Fruit fly (Drosophila melanogaster) whole organism, wandering third instar larva: ENCODE results near the gene CG33688.
A peak's percentile ranks its signal among the peaks of the same experiment; 100 is the strongest.

ENCODE experiments used
- CG32264 ChIP-seq: fragments of 200-800 bp; sonication (Bioruptor generic); optimal IDR thresholded peaks from 2 replicates; lab custom pipeline; 2016; ENCODE audit warnings: missing biosample characterization, missing genetic modification characterization
- CG9705 ChIP-seq: fragments of 200-800 bp; sonication (Bioruptor generic); optimal IDR thresholded peaks from 2 replicates; lab custom pipeline; 2018; ENCODE audit warnings: missing biosample characterization, mild to moderate bottlenecking, missing genetic modification characterization
- Dfd ChIP-seq: fragments of >200 bp; optimal IDR thresholded peaks from 2 replicates; lab custom pipeline; 2017; ENCODE audit warnings: missing biosample characterization, missing genetic modification characterization
- Dif ChIP-seq: fragments of 200-275, 200-300 bp; sonication (Bioruptor generic); optimal IDR thresholded peaks from 2 replicates; lab custom pipeline; 2018; ENCODE audit warnings: missing biosample characterization, missing genetic modification characterization; ENCODE audit not compliant: partially characterized antibody
- GATAd ChIP-seq: sonication (Bioruptor generic); optimal IDR thresholded peaks from 2 replicates; lab custom pipeline; 2016; ENCODE audit warnings: missing biosample characterization, missing genetic modification characterization
- Hnf4 ChIP-seq: fragments of 200-800 bp; sonication (Bioruptor generic); optimal IDR thresholded peaks from 2 replicates; lab custom pipeline; 2016; ENCODE audit warnings: missing biosample characterization, mild to moderate bottlenecking, missing genetic modification characterization
- Hr83 ChIP-seq: fragments of 200-300 bp; sonication (Bioruptor generic); optimal IDR thresholded peaks from 2 replicates; lab custom pipeline; 2016; ENCODE audit warnings: missing biosample characterization, mild to moderate bottlenecking, missing genetic modification characterization, moderate library complexity; ENCODE audit not compliant: poor library complexity, severe bottlenecking
- Jra ChIP-seq: sonication (Bioruptor generic); optimal IDR thresholded peaks from 2 replicates; lab custom pipeline; 2016; ENCODE audit warnings: missing biosample characterization, missing genetic modification characterization
- Myc ChIP-seq: fragments of >200 bp; optimal IDR thresholded peaks from 2 replicates; lab custom pipeline; 2017
- N ChIP-seq: fragments of >200 bp; optimal IDR thresholded peaks from 2 replicates; lab custom pipeline; 2018; ENCODE audit warnings: missing biosample characterization, missing external identifiers, missing genetic modification characterization
- OdsH ChIP-seq: fragments of 200-800 bp; sonication (Bioruptor generic); optimal IDR thresholded peaks from 2 replicates; lab custom pipeline; 2016; ENCODE audit warnings: missing biosample characterization, mild to moderate bottlenecking, missing genetic modification characterization
- Rel ChIP-seq, 2 experiments: fragments of 200-800 bp; sonication (Bioruptor generic) in 1 of 2; optimal IDR thresholded peaks; 2 replicates in 1 of 2; 3 replicates in 1 of 2; lab custom pipeline; 2016 to 2019; ENCODE audit warnings: mild to moderate bottlenecking in 2 of 2, missing biosample characterization in 2 of 2, missing genetic modification characterization in 2 of 2, moderate library complexity in 1 of 2
- Vsx2 ChIP-seq: fragments of 200-300, 225-300 bp; sonication (Bioruptor generic); optimal IDR thresholded peaks from 2 replicates; lab custom pipeline; 2018; ENCODE audit warnings: missing biosample characterization, missing genetic modification characterization; ENCODE audit not compliant: partially characterized antibody
- br ChIP-seq: fragments of 200-800 bp; sonication (Bioruptor generic); optimal IDR thresholded peaks from 2 replicates; lab custom pipeline; 2016; ENCODE audit warnings: missing biosample characterization, missing genetic modification characterization
- brk ChIP-seq: fragments of 200-800 bp; sonication (Bioruptor generic); optimal IDR thresholded peaks from 2 replicates; lab custom pipeline; 2016; ENCODE audit warnings: missing biosample characterization, mild to moderate bottlenecking, missing genetic modification characterization
- dl ChIP-seq, 2 experiments: fragments of 175-275, 200-275 bp in 1 of 2; fragments of 200-275 bp in 1 of 2; sonication (Bioruptor generic); optimal IDR thresholded peaks; lab custom pipeline; 2018; ENCODE audit warnings: mild to moderate bottlenecking in 2 of 2, missing biosample characterization in 2 of 2, missing genetic modification characterization in 2 of 2, moderate library complexity in 2 of 2; ENCODE audit not compliant: partially characterized antibody in 2 of 2, insufficient read depth in 1 of 2
- dmrt93B ChIP-seq: fragments of 200-800 bp; sonication (Bioruptor generic); optimal IDR thresholded peaks from 2 replicates; lab custom pipeline; 2018; ENCODE audit warnings: missing biosample characterization, mild to moderate bottlenecking, missing genetic modification characterization
- dsf ChIP-seq: sonication (Bioruptor generic); optimal IDR thresholded peaks from 2 replicates; lab custom pipeline; 2016; ENCODE audit warnings: missing biosample characterization, missing genetic modification characterization, borderline replicate concordance
- ey ChIP-seq: fragments of 200-800 bp; sonication (Bioruptor generic); optimal IDR thresholded peaks from 2 replicates; lab custom pipeline; 2016; ENCODE audit warnings: missing biosample characterization, missing genetic modification characterization
- foxo ChIP-seq, 2 experiments: fragments of 200-800 bp; sonication (Bioruptor generic); optimal IDR thresholded peaks; 2 replicates in 1 of 2; 3 replicates in 1 of 2; lab custom pipeline; 2016 to 2017; ENCODE audit warnings: missing biosample characterization in 2 of 2, missing genetic modification characterization in 2 of 2
- fru ChIP-seq: fragments of 200-800 bp; sonication (Bioruptor generic); optimal IDR thresholded peaks from 3 replicates; lab custom pipeline; 2016; ENCODE audit warnings: missing biosample characterization, mild to moderate bottlenecking, missing genetic modification characterization
- h ChIP-seq: fragments of 200-800 bp; sonication (Bioruptor generic); optimal IDR thresholded peaks from 3 replicates; lab custom pipeline; 2016; ENCODE audit warnings: missing biosample characterization, mild to moderate bottlenecking, missing genetic modification characterization
- jim ChIP-seq: fragments of 175-275, 200-325 bp; sonication (Bioruptor generic); optimal IDR thresholded peaks from 2 replicates; lab custom pipeline; 2016; ENCODE audit warnings: missing biosample characterization, mild to moderate bottlenecking, missing genetic modification characterization
- psq ChIP-seq: fragments of 200-800 bp; sonication (Bioruptor generic); optimal IDR thresholded peaks from 3 replicates; lab custom pipeline; 2017; ENCODE audit warnings: missing biosample characterization, mild to moderate bottlenecking, missing genetic modification characterization, moderate library complexity
- rgr ChIP-seq: fragments of 200-800 bp; sonication (Bioruptor generic); optimal IDR thresholded peaks from 3 replicates; lab custom pipeline; 2016; ENCODE audit warnings: missing biosample characterization, mild to moderate bottlenecking, missing genetic modification characterization
- sage ChIP-seq: fragments of 200-800 bp; sonication (Bioruptor generic); optimal IDR thresholded peaks from 2 replicates; lab custom pipeline; 2016; ENCODE audit warnings: missing biosample characterization, mild to moderate bottlenecking, missing genetic modification characterization
- sv ChIP-seq: fragments of 200-800 bp; sonication (Bioruptor generic); optimal IDR thresholded peaks from 3 replicates; lab custom pipeline; 2016; ENCODE audit warnings: missing biosample characterization, missing genetic modification characterization
- tai ChIP-seq: sonication (Bioruptor generic); optimal IDR thresholded peaks from 2 replicates; lab custom pipeline; 2016; ENCODE audit warnings: missing biosample characterization, missing genetic modification characterization
- usp ChIP-seq: fragments of >200 bp; optimal IDR thresholded peaks from 2 replicates; lab custom pipeline; 2017; ENCODE audit warnings: missing biosample characterization, missing genetic modification characterization
- woc ChIP-seq: sonication (Bioruptor generic); optimal IDR thresholded peaks from 2 replicates; lab custom pipeline; 2016; ENCODE audit warnings: missing biosample characterization, mild to moderate bottlenecking, missing genetic modification characterization

CG33688 gene

dm6 chr3L:16157251-16158190, 41.5 kb upstream of the CG33688 start:
- TF ChIP-seq CG9705 (GFP tag; lab: Kevin White, UChicago) (no peak), brk (GFP tag; lab: Kevin White, UChicago) (no peak), woc (GFP tag; lab: Kevin White, UChicago) (peak; percentile 12), fru (peak; percentile 23), ey (GFP tag; lab: Kevin White, UChicago) (peak; percentile 20), usp (GFP tag; lab: Kevin White, UChicago) (no peak), Dfd (GFP tag; lab: Kevin White, UChicago) (peak; percentile 23), rgr (peak; percentile 19), Vsx2 (GFP tag; lab: Kevin White, UChicago) (no peak), dl (GFP tag; optimal IDR thresholded peaks at IDR 0.05; lab: Kevin White, UChicago; ENCODE audit: insufficient read depth in 1 of 2, partially characterized antibody in 2 of 2) (no peak), sv (GFP tag; lab: Kevin White, UChicago) (peak; percentile 20), OdsH (GFP tag; lab: Kevin White, UChicago) (peak; percentile 15), Hnf4 (GFP tag; lab: Kevin White, UChicago) (peak; percentile 47), Jra (GFP tag; lab: Kevin White, UChicago) (no peak), tai (GFP tag; lab: Kevin White, UChicago) (peak; percentile 52), h (GFP tag; lab: Kevin White, UChicago) (peak; percentile 50), dmrt93B (GFP tag; lab: Kevin White, UChicago) (no peak), foxo (GFP tag; optimal IDR thresholded peaks at IDR 0.05; lab: Kevin White, UChicago) (peak in 1 of 2 experiments; percentile 49)

dm6 chr3L:16158322-16158721, 40.7 kb upstream of the CG33688 start:
- TF ChIP-seq dl (GFP tag; optimal IDR thresholded peaks at IDR 0.05; lab: Kevin White, UChicago; ENCODE audit: insufficient read depth in 1 of 2, partially characterized antibody in 2 of 2) (no peak), CG32264 (GFP tag; lab: Kevin White, UChicago) (no peak), brk (GFP tag; lab: Kevin White, UChicago) (no peak), sage (GFP tag; lab: Kevin White, UChicago) (no peak), N (no peak), Myc (lab: Kevin White, UChicago) (no peak), jim (GFP tag; lab: Kevin White, UChicago) (no peak), sv (GFP tag; lab: Kevin White, UChicago) (no peak), Hnf4 (GFP tag; lab: Kevin White, UChicago) (no peak), Hr83 (GFP tag; lab: Kevin White, UChicago) (no peak), dsf (GFP tag; lab: Kevin White, UChicago) (no peak), dmrt93B (GFP tag; lab: Kevin White, UChicago) (no peak), Dif (GFP tag; lab: Kevin White, UChicago) (no peak), Dfd (GFP tag; lab: Kevin White, UChicago) (no peak)

- TF ChIP-seq GATAd (GFP tag; lab: Kevin White, UChicago) = no peak
- TF ChIP-seq rgr = peak; percentile 72
- TF ChIP-seq Hnf4 (GFP tag; lab: Kevin White, UChicago) = peak; percentile 57
- no peak for TF ChIP-seq Rel (GFP tag; optimal IDR thresholded peaks at IDR 0.05; lab: Kevin White, UChicago)
- peak; percentile 64 for TF ChIP-seq Rel (tag; optimal IDR thresholded peaks at IDR 0.05; lab: Kevin White, UChicago)
- TF ChIP-seq, all 38 proteins: peak for 3
These were observed 39.6 kb upstream of the CG33688 start for dm6 chr3L:16159161-16160072.

- TF ChIP-seq jim (GFP tag; lab: Kevin White, UChicago) = no peak
- TF ChIP-seq sage (GFP tag; lab: Kevin White, UChicago) = no peak
- no peak for TF ChIP-seq Jra (GFP tag; lab: Kevin White, UChicago)
- TF ChIP-seq dmrt93B (GFP tag; lab: Kevin White, UChicago) = no peak
- no peak for TF ChIP-seq CG9705 (GFP tag; lab: Kevin White, UChicago)
- TF ChIP-seq GATAd (GFP tag; lab: Kevin White, UChicago) = no peak
- TF ChIP-seq rgr = no peak
- TF ChIP-seq br (GFP tag; lab: Kevin White, UChicago) = peak; percentile 10
- peak in 1 of 2 experiments; percentile 17 for TF ChIP-seq foxo (GFP tag; optimal IDR thresholded peaks at IDR 0.05; lab: Kevin White, UChicago)
- no peak for TF ChIP-seq Rel (GFP tag; optimal IDR thresholded peaks at IDR 0.05; lab: Kevin White, UChicago)
- TF ChIP-seq Rel (tag; optimal IDR thresholded peaks at IDR 0.05; lab: Kevin White, UChicago) = no peak
- peak; percentile 16 for TF ChIP-seq fru
- TF ChIP-seq psq (GFP tag; lab: Kevin White, UChicago) = no peak
- TF ChIP-seq Vsx2 (GFP tag; lab: Kevin White, UChicago) = no peak
- TF ChIP-seq ey (GFP tag; lab: Kevin White, UChicago) = peak; percentile 31
These were observed 39.0 kb upstream of the CG33688 start for dm6 chr3L:16160073-16160398.
